Worm (Caenorhabditis elegans) whole organism, young adult: Measurements from ENCODE around the gene srh-277.
A peak's percentile ranks its signal among the peaks of the same experiment; 100 is the strongest.

Experiments
- B0261.1 ChIP-seq: sonication (generic microtip); optimal IDR thresholded peaks from 2 replicates; lab custom pipeline; 2016; ENCODE audit warnings: mild to moderate bottlenecking, missing genetic modification characterization, moderate library complexity, missing compliant biosample characterization
- D2030.7 ChIP-seq: fragments of 200-800 bp; sonication (Bioruptor generic); IDR thresholded peaks from 2 replicates; pipeline ENCODE4 v1.3.6; 2022; ENCODE audit warnings: missing genetic modification reagents, missing genetic modification characterization, missing compliant biosample characterization
- F22D6.2 ChIP-seq: sonication (generic microtip); optimal IDR thresholded peaks from 2 replicates; lab custom pipeline; 2016; ENCODE audit warnings: mild to moderate bottlenecking, missing genetic modification characterization, missing compliant biosample characterization
- F49E8.2 ChIP-seq: sonication (generic microtip); optimal IDR thresholded peaks from 3 replicates; lab custom pipeline; 2017; ENCODE audit warnings: missing genetic modification characterization, mild to moderate bottlenecking, missing compliant biosample characterization, antibody characterized with exemption, moderate library complexity; ENCODE audit not compliant: insufficient read depth
- F57C9.4 ChIP-seq: sonication (generic microtip); optimal IDR thresholded peaks from 2 replicates; lab custom pipeline; 2017; ENCODE audit warnings: mild to moderate bottlenecking, missing genetic modification characterization, missing compliant biosample characterization
- akir-1 ChIP-seq: fragments of 200-800 bp; sonication (Bioruptor generic); optimal IDR thresholded peaks from 2 replicates; lab custom pipeline; 2018; ENCODE audit warnings: mild to moderate bottlenecking, missing genetic modification characterization, moderate library complexity, missing compliant biosample characterization
- attf-3 ChIP-seq: fragments of 200-800 bp; sonication (Bioruptor generic); conservative IDR thresholded peaks from 2 replicates; pipeline ENCODE4 v1.3.6; 2022; ENCODE audit warnings: missing genetic modification reagents, missing genetic modification characterization, missing compliant biosample characterization
- attf-5 ChIP-seq: fragments of 200-800 bp; sonication (Bioruptor generic); optimal IDR thresholded peaks from 2 replicates; lab custom pipeline; 2018; ENCODE audit warnings: mild to moderate bottlenecking, missing genetic modification characterization, missing compliant biosample characterization
- ccch-3 ChIP-seq: fragments of 200-800 bp; sonication (Bioruptor generic); optimal IDR thresholded peaks from 2 replicates; lab custom pipeline; 2018; ENCODE audit warnings: mild to moderate bottlenecking, missing genetic modification characterization, missing compliant biosample characterization
- ceh-100 ChIP-seq: fragments of 200-800 bp; sonication (Bioruptor generic); IDR thresholded peaks from 2 replicates; pipeline ENCODE4 v1.3.6; 2022; ENCODE audit warnings: missing genetic modification reagents, missing genetic modification characterization, missing compliant biosample characterization
- ceh-40 ChIP-seq: fragments of 200-800 bp; sonication (Bioruptor generic); IDR thresholded peaks from 2 replicates; pipeline ENCODE4 v1.3.6; 2022; ENCODE audit warnings: missing genetic modification characterization, missing compliant biosample characterization
- ceh-79 ChIP-seq: sonication (generic microtip); optimal IDR thresholded peaks from 2 replicates; lab custom pipeline; 2017; ENCODE audit warnings: mild to moderate bottlenecking, missing genetic modification characterization, missing compliant biosample characterization
- die-1 ChIP-seq: sonication (generic microtip); optimal IDR thresholded peaks from 2 replicates; lab custom pipeline; 2016; ENCODE audit warnings: missing genotype, mild to moderate bottlenecking, missing genetic modification characterization, missing compliant biosample characterization
- egl-18 ChIP-seq: fragments of 200-800 bp; sonication (Bioruptor generic); IDR thresholded peaks from 2 replicates; pipeline ENCODE4 v1.3.6; 2022; ENCODE audit warnings: missing genetic modification reagents, missing genetic modification characterization, missing compliant biosample characterization
- egrh-3 ChIP-seq: fragments of 200-800 bp; sonication (Bioruptor generic); IDR thresholded peaks from 2 replicates; pipeline ENCODE4 v1.3.6; 2022; ENCODE audit warnings: missing genetic modification reagents, missing genetic modification characterization, missing compliant biosample characterization
- ekl-4 ChIP-seq: fragments of 200-800 bp; sonication (Bioruptor generic); IDR thresholded peaks from 2 replicates; pipeline ENCODE4 v1.3.6; 2022; ENCODE audit warnings: missing genetic modification reagents, missing genetic modification characterization, missing compliant biosample characterization
- ets-4 ChIP-seq: fragments of 200-800 bp; sonication (Bioruptor generic); optimal IDR thresholded peaks from 2 replicates; lab custom pipeline; 2018; ENCODE audit warnings: mild to moderate bottlenecking, missing genetic modification characterization, missing compliant biosample characterization
- him-1 ChIP-seq: sonication (generic microtip); optimal IDR thresholded peaks from 2 replicates; lab custom pipeline; 2016; ENCODE audit warnings: missing genotype, missing genetic modification reagents, missing genetic modification characterization, missing compliant biosample characterization
- hlh-26 ChIP-seq: fragments of 200-800 bp; sonication (Bioruptor generic); conservative IDR thresholded peaks from 2 replicates; pipeline ENCODE4 v1.3.6; 2022; ENCODE audit warnings: missing genetic modification reagents, missing genetic modification characterization, missing compliant biosample characterization
- hmg-20 ChIP-seq: fragments of 200-800 bp; sonication (Bioruptor generic); IDR thresholded peaks from 2 replicates; pipeline ENCODE4 v1.3.6; 2022; ENCODE audit warnings: missing genetic modification reagents, missing genetic modification characterization, missing compliant biosample characterization
- hsf-1 ChIP-seq: fragments of 200-800 bp; sonication (Bioruptor generic); IDR thresholded peaks from 2 replicates; pipeline ENCODE4 v1.3.6; 2022; ENCODE audit warnings: missing genetic modification reagents, missing genetic modification characterization, missing compliant biosample characterization
- let-607 ChIP-seq, 2 experiments: fragments of 200-800 bp in 1 of 2; sonication (Bioruptor generic) in 1 of 2; sonication (generic microtip) in 1 of 2; optimal IDR thresholded peaks; 2 replicates each; lab custom pipeline; 2016 to 2018; ENCODE audit warnings: mild to moderate bottlenecking in 2 of 2, missing compliant biosample characterization in 2 of 2, missing genetic modification characterization in 2 of 2, moderate library complexity in 2 of 2, missing genotype in 1 of 2
- lin-35 ChIP-seq, 3 experiments: fragments of 150-350 bp in 2 of 3; sonication (generic microtip) in 1 of 3; optimal IDR thresholded peaks; 2 replicates each; lab custom pipeline; 2014 to 2018; ENCODE audit warnings: missing biosample characterization in 3 of 3, missing genetic modification characterization in 3 of 3, missing genetic modification reagents in 3 of 3
- madf-6 ChIP-seq: fragments of 200-800 bp; sonication (Bioruptor generic); IDR thresholded peaks from 2 replicates; pipeline ENCODE4 v1.3.6; 2022; ENCODE audit warnings: missing genetic modification reagents, missing genetic modification characterization, missing compliant biosample characterization
- madf-8 ChIP-seq: fragments of 200-800 bp; sonication (Bioruptor generic); conservative IDR thresholded peaks from 2 replicates; pipeline ENCODE4 v1.3.6; 2022; ENCODE audit warnings: missing genetic modification reagents, missing genetic modification characterization, missing compliant biosample characterization
- nfya-1 ChIP-seq: sonication (generic microtip); optimal IDR thresholded peaks from 2 replicates; lab custom pipeline; 2017; ENCODE audit warnings: antibody characterized with exemption, missing compliant biosample characterization, missing genetic modification characterization, borderline replicate concordance; ENCODE audit not compliant: insufficient read depth
- nhr-27 ChIP-seq: fragments of 200-800 bp; sonication (Bioruptor generic); optimal IDR thresholded peaks from 2 replicates; lab custom pipeline; 2018; ENCODE audit warnings: mild to moderate bottlenecking, missing genetic modification characterization, moderate library complexity, missing compliant biosample characterization
- nhr-80 ChIP-seq: sonication (generic microtip); optimal IDR thresholded peaks from 2 replicates; lab custom pipeline; 2016; ENCODE audit warnings: missing genetic modification characterization, missing compliant biosample characterization
- nhr-90 ChIP-seq: sonication (generic microtip); optimal IDR thresholded peaks from 2 replicates; lab custom pipeline; 2016; ENCODE audit warnings: missing genotype, mild to moderate bottlenecking, missing genetic modification characterization, missing compliant biosample characterization
- pha-4 ChIP-seq: fragments of 150-350 bp; sonication (generic microtip); optimal IDR thresholded peaks from 2 replicates; lab custom pipeline; 2014; ENCODE audit warnings: missing biosample characterization, missing genetic modification reagents, missing genetic modification characterization
- rec-8 ChIP-seq, 2 experiments: sonication (generic microtip); optimal IDR thresholded peaks; 2 replicates each; lab custom pipeline; 2016; ENCODE audit warnings: mild to moderate bottlenecking in 2 of 2, missing genetic modification characterization in 2 of 2, missing genetic modification reagents in 2 of 2, missing genotype in 2 of 2, missing biosample characterization in 1 of 2, missing compliant biosample characterization in 1 of 2, moderate library complexity in 1 of 2
- tbp1 ChIP-seq: fragments of 200-800 bp; sonication (Bioruptor generic); optimal IDR thresholded peaks from 2 replicates; lab custom pipeline; 2018; ENCODE audit warnings: mild to moderate bottlenecking, missing genetic modification characterization, missing compliant biosample characterization
- unc-62 ChIP-seq: fragments of 150-350 bp; optimal IDR thresholded peaks from 2 replicates; lab custom pipeline; 2014; ENCODE audit warnings: missing biosample characterization, missing genetic modification reagents, missing genetic modification characterization
- xnd-1 ChIP-seq: sonication (generic microtip); optimal IDR thresholded peaks from 2 replicates; lab custom pipeline; 2016; ENCODE audit warnings: missing genotype, missing genetic modification reagents, missing genetic modification characterization, missing compliant biosample characterization
- ztf-3 ChIP-seq: fragments of 200-800 bp; sonication (Bioruptor generic); optimal IDR thresholded peaks from 2 replicates; lab custom pipeline; 2018; ENCODE audit warnings: mild to moderate bottlenecking, missing genetic modification characterization, missing compliant biosample characterization

srh-277 gene

ce11 chrV:16226581-16226980 is 43.6 kb downstream of the srh-277 start, which contains the start of gene F11A5.13:
Gene F11A5.13 (minus strand): TSS chrV:16226681.
- TF ChIP-seq pha-4 (tag; lab: Kevin White, UChicago) (no peak), him-1 (no peak), attf-3 (no peak), B0261.1 (no peak), ccch-3 (GFP tag; lab: Kevin White, UChicago) (no peak), die-1 (no peak), egrh-3 (no peak), rec-8 (tag; optimal IDR thresholded peaks at IDR 0.05; lab: Kevin White, UChicago) (no peak), madf-8 (GFP tag; lab: Robert Waterston, UW) (no peak), xnd-1 (tag; lab: Kevin White, UChicago) (no peak), nfya-1 (tag; lab: Kevin White, UChicago) (no peak), F57C9.4 (tag; lab: Kevin White, UChicago) (no peak), unc-62 (no peak)

- no peak for TF ChIP-seq egl-18 (GFP tag; lab: Robert Waterston, UW)
- TF ChIP-seq ceh-40 (GFP tag; lab: Robert Waterston, UW): no peak
- TF ChIP-seq let-607 (tag; optimal IDR thresholded peaks at IDR 0.05; lab: Kevin White, UChicago): no peak
- TF ChIP-seq, all 124 proteins: peak for 0
Observed at ce11 chrV:16229439-16229838, 46.4 kb downstream of the srh-277 start.

- TF ChIP-seq ceh-100 (GFP tag; lab: Robert Waterston, UW) (no peak), hsf-1 (GFP tag; lab: Robert Waterston, UW) (no peak), attf-5 (no peak), madf-6 (no peak), ekl-4 (GFP tag; lab: Robert Waterston, UW) (no peak), tbp1 (no peak)
Observed at ce11 chrV:16229896-16230295, 46.9 kb downstream of the srh-277 start, which contains the start of the genes F21H7.2 and F21H7.12. Gene F21H7.2 (minus strand): TSS chrV:16229996. Gene F21H7.12 (plus strand): TSS chrV:16230165.

- TF ChIP-seq nhr-80 (tag; lab: Kevin White, UChicago) (peak; percentile 51), nhr-27 (tag; lab: Kevin White, UChicago) (no peak)
Observed at ce11 chrV:16232180-16232579, 49.2 kb downstream of the srh-277 start, which contains the start of gene gst-22. Gene gst-22 (minus strand): TSS chrV:16232282.

- no peak for TF ChIP-seq F49E8.2 (tag; lab: Kevin White, UChicago)
- TF ChIP-seq nhr-90 (tag; lab: Kevin White, UChicago): no peak
- TF ChIP-seq ets-4 (GFP tag; lab: Kevin White, UChicago): no peak
- TF ChIP-seq hlh-26 (GFP tag; lab: Robert Waterston, UW): no peak
- no peak for TF ChIP-seq ztf-3 (GFP tag; lab: Kevin White, UChicago)
- TF ChIP-seq D2030.7 (GFP tag; lab: Robert Waterston, UW): no peak
- no peak for TF ChIP-seq B0261.1
- no peak for TF ChIP-seq hmg-20 (GFP tag; lab: Robert Waterston, UW)
- no peak for TF ChIP-seq ekl-4 (GFP tag; lab: Robert Waterston, UW)
- TF ChIP-seq F22D6.2: no peak
- no peak for TF ChIP-seq ccch-3 (GFP tag; lab: Kevin White, UChicago)
- no peak for TF ChIP-seq lin-35 (GFP tag; optimal IDR thresholded peaks at IDR 0.05; lab: Kevin White, UChicago)
- TF ChIP-seq akir-1 (GFP tag; lab: Kevin White, UChicago): no peak
- TF ChIP-seq ceh-40 (GFP tag; lab: Robert Waterston, UW): no peak
- no peak for TF ChIP-seq ceh-79 (tag; lab: Kevin White, UChicago)
Observed at ce11 chrV:16233624-16234023, 50.6 kb downstream of the srh-277 start, which contains the start of gene clec-233. Gene clec-233 (plus strand): TSS chrV:16233924.
